Worm (Caenorhabditis elegans) whole organism, L1 larva: ENCODE measurements around the gene K05G3.1.

Source experiments
- C34B4.2 ChIP-seq: sonication (generic microtip); optimal IDR thresholded peaks from 2 replicates; lab custom pipeline; 2017; ENCODE audit warnings: mild to moderate bottlenecking, missing genetic modification characterization, missing compliant biosample characterization
- aha-1 ChIP-seq: fragments of 150-350 bp; optimal IDR thresholded peaks from 2 replicates; lab custom pipeline; 2014; ENCODE audit warnings: missing biosample characterization, missing genetic modification characterization
- alr-1 ChIP-seq: fragments of 200-800 bp; sonication (Bioruptor generic); optimal IDR thresholded peaks from 2 replicates; lab custom pipeline; 2018; ENCODE audit warnings: borderline replicate concordance, mild to moderate bottlenecking, missing genetic modification characterization, missing compliant biosample characterization
- aly-2 ChIP-seq: fragments of 150-350 bp; optimal IDR thresholded peaks from 2 replicates; lab custom pipeline; 2014; ENCODE audit warnings: missing biosample characterization, missing genetic modification characterization
- ceh-8 ChIP-seq: fragments of 200-800 bp; sonication (Bioruptor generic); optimal IDR thresholded peaks from 2 replicates; lab custom pipeline; 2018; ENCODE audit warnings: mild to moderate bottlenecking, missing genetic modification characterization, moderate library complexity, missing compliant biosample characterization
- ceh-90 ChIP-seq: sonication (generic microtip); optimal IDR thresholded peaks from 2 replicates; lab custom pipeline; 2016; ENCODE audit warnings: missing genetic modification characterization, missing compliant biosample characterization
- dsc-1 ChIP-seq: sonication (generic microtip); optimal IDR thresholded peaks from 2 replicates; lab custom pipeline; 2016; ENCODE audit warnings: mild to moderate bottlenecking, missing genetic modification characterization, missing compliant biosample characterization
- efl-1 ChIP-seq, 4 experiments: fragments of 150-350 bp; optimal IDR thresholded peaks in 3 of 4; peaks in 1 of 4; 1 replicate in 1 of 4; 2 replicates in 3 of 4; lab custom pipeline; 2014; ENCODE audit warnings: missing biosample characterization in 2 of 4, missing genetic modification characterization in 2 of 4, missing genetic modification reagents in 2 of 4
- efl-3 ChIP-seq: fragments of 200-800 bp; sonication (Bioruptor generic); optimal IDR thresholded peaks from 2 replicates; lab custom pipeline; 2018; ENCODE audit warnings: mild to moderate bottlenecking, missing genetic modification characterization, missing compliant biosample characterization
- egl-13 ChIP-seq: sonication (generic microtip); optimal IDR thresholded peaks from 2 replicates; lab custom pipeline; 2016; ENCODE audit warnings: missing genotype, missing genetic modification reagents, missing genetic modification characterization, missing compliant biosample characterization
- egl-27 ChIP-seq, 2 experiments: fragments of 150-350 bp in 1 of 2; sonication (generic microtip); optimal IDR thresholded peaks; 3 replicates each; lab custom pipeline; 2017 to 2018; ENCODE audit warnings: missing biosample characterization in 2 of 2, missing genetic modification characterization in 2 of 2, missing genetic modification reagents in 2 of 2
- elt-3 ChIP-seq, 6 experiments: fragments of 150-350 bp in 1 of 6; sonication (generic microtip); optimal IDR thresholded peaks; 2 replicates each; lab custom pipeline; 2017 to 2018; ENCODE audit warnings: missing biosample characterization in 6 of 6, missing genetic modification characterization in 6 of 6, inconsistent platforms in 1 of 6
- ets-5 ChIP-seq: fragments of 200-800 bp; sonication (Bioruptor generic); IDR thresholded peaks from 2 replicates; pipeline ENCODE4 v1.3.6; 2022; ENCODE audit warnings: missing genetic modification characterization, missing compliant biosample characterization
- fkh-10 ChIP-seq: sonication (generic microtip); optimal IDR thresholded peaks from 2 replicates; lab custom pipeline; 2017; ENCODE audit warnings: missing biosample characterization, missing genetic modification reagents, missing genetic modification characterization
- fkh-8 ChIP-seq: sonication (generic microtip); optimal IDR thresholded peaks from 2 replicates; lab custom pipeline; 2016; ENCODE audit warnings: mild to moderate bottlenecking, missing genetic modification characterization, missing compliant biosample characterization
- fos-1 ChIP-seq: fragments of 150-350 bp; optimal IDR thresholded peaks from 2 replicates; lab custom pipeline; 2014; ENCODE audit warnings: missing biosample characterization, missing genetic modification characterization
- hpl-2 ChIP-seq: fragments of 150-350 bp; optimal IDR thresholded peaks from 2 replicates; lab custom pipeline; 2014; ENCODE audit warnings: missing biosample characterization, missing genetic modification reagents, missing genetic modification characterization
- isw-1 ChIP-seq: fragments of 200-800 bp; sonication (Bioruptor generic); IDR thresholded peaks from 2 replicates; pipeline ENCODE4 v1.3.6; 2022; ENCODE audit warnings: missing genetic modification characterization, missing compliant biosample characterization
- lin-14 ChIP-seq: fragments of 200-800 bp; sonication (Bioruptor generic); optimal IDR thresholded peaks from 2 replicates; lab custom pipeline; 2018; ENCODE audit warnings: mild to moderate bottlenecking, missing genetic modification characterization, moderate library complexity, missing compliant biosample characterization
- lin-35 ChIP-seq, 2 experiments: fragments of 150-350 bp; optimal IDR thresholded peaks; 2 replicates each; lab custom pipeline; 2014; ENCODE audit warnings: missing biosample characterization in 2 of 2, missing genetic modification characterization in 2 of 2, missing genetic modification reagents in 2 of 2
- lir-3 ChIP-seq: sonication (generic microtip); optimal IDR thresholded peaks from 2 replicates; lab custom pipeline; 2016; ENCODE audit warnings: mild to moderate bottlenecking, missing genetic modification characterization, moderate library complexity, missing compliant biosample characterization; ENCODE audit not compliant: poor library complexity
- lsy-2 ChIP-seq, 2 experiments: fragments of 150-350 bp; optimal IDR thresholded peaks; 2 replicates each; lab custom pipeline; 2014; ENCODE audit warnings: missing biosample characterization in 2 of 2, missing genetic modification characterization in 2 of 2
- mef-2 ChIP-seq: fragments of 150-350 bp; optimal IDR thresholded peaks from 2 replicates; lab custom pipeline; 2014; ENCODE audit warnings: missing biosample characterization, missing genetic modification characterization
- mep-1 ChIP-seq: fragments of 150-350 bp; optimal IDR thresholded peaks from 2 replicates; lab custom pipeline; 2014; ENCODE audit warnings: missing biosample characterization, missing genetic modification characterization
- nhr-12 ChIP-seq: sonication (generic microtip); optimal IDR thresholded peaks from 2 replicates; lab custom pipeline; 2017; ENCODE audit warnings: missing biosample characterization, missing genetic modification characterization
- nhr-20 ChIP-seq: sonication (generic microtip); optimal IDR thresholded peaks from 2 replicates; lab custom pipeline; 2016; ENCODE audit warnings: mild to moderate bottlenecking, missing genetic modification characterization, missing compliant biosample characterization
- nhr-237 ChIP-seq: fragments of 150-350 bp; optimal IDR thresholded peaks from 2 replicates; lab custom pipeline; 2014; ENCODE audit warnings: missing biosample characterization, missing genetic modification characterization
- nhr-28 ChIP-seq: fragments of 150-350 bp; optimal IDR thresholded peaks from 2 replicates; lab custom pipeline; 2014; ENCODE audit warnings: missing biosample characterization, missing genetic modification characterization
- nhr-47 ChIP-seq: sonication (generic microtip); optimal IDR thresholded peaks from 2 replicates; lab custom pipeline; 2016; ENCODE audit warnings: mild to moderate bottlenecking, missing genetic modification characterization, moderate library complexity, missing compliant biosample characterization
- nhr-76 ChIP-seq: sonication (generic microtip); optimal IDR thresholded peaks from 2 replicates; lab custom pipeline; 2017; ENCODE audit warnings: missing biosample characterization, missing genetic modification characterization
- nhr-77 ChIP-seq: fragments of 150-350 bp; optimal IDR thresholded peaks from 2 replicates; lab custom pipeline; 2014; ENCODE audit warnings: missing biosample characterization, missing genetic modification characterization
- pag-3 ChIP-seq: sonication (generic microtip); optimal IDR thresholded peaks from 2 replicates; lab custom pipeline; 2017; ENCODE audit warnings: missing genetic modification characterization, mild to moderate bottlenecking, missing compliant biosample characterization, antibody characterized with exemption, borderline replicate concordance; ENCODE audit not compliant: insufficient read depth
- pqm-1 ChIP-seq: sonication (generic microtip); optimal IDR thresholded peaks from 3 replicates; lab custom pipeline; 2017; ENCODE audit warnings: missing biosample characterization, missing genetic modification characterization
- skn-1 ChIP-seq: fragments of 150-350 bp; optimal IDR thresholded peaks from 2 replicates; lab custom pipeline; 2014; ENCODE audit warnings: missing biosample characterization, missing genetic modification characterization
- snu-23 ChIP-seq: sonication (generic microtip); optimal IDR thresholded peaks from 2 replicates; lab custom pipeline; 2016; ENCODE audit warnings: missing genetic modification characterization, missing compliant biosample characterization
- sox-4 ChIP-seq: sonication (generic microtip); optimal IDR thresholded peaks from 2 replicates; lab custom pipeline; 2016; ENCODE audit warnings: missing genetic modification characterization, missing compliant biosample characterization
- sptf-1 ChIP-seq: fragments of 150-350 bp; optimal IDR thresholded peaks from 2 replicates; lab custom pipeline; 2014; ENCODE audit warnings: missing biosample characterization, missing genetic modification characterization
- tbx-2 ChIP-seq: sonication (generic microtip); optimal IDR thresholded peaks from 2 replicates; lab custom pipeline; 2016; ENCODE audit warnings: missing genetic modification characterization, missing compliant biosample characterization
- unc-130 ChIP-seq: fragments of 150-350 bp; optimal IDR thresholded peaks from 2 replicates; lab custom pipeline; 2017; ENCODE audit warnings: missing biosample characterization, missing genetic modification characterization, inconsistent platforms
- unc-30 ChIP-seq: sonication (generic microtip); optimal IDR thresholded peaks from 2 replicates; lab custom pipeline; 2017; ENCODE audit warnings: missing biosample characterization, missing genetic modification characterization
- vab-15 ChIP-seq: sonication (generic microtip); optimal IDR thresholded peaks from 2 replicates; lab custom pipeline; 2017; ENCODE audit warnings: missing genotype, mild to moderate bottlenecking, missing genetic modification characterization, missing compliant biosample characterization
- xbp-1 ChIP-seq: sonication (generic microtip); optimal IDR thresholded peaks from 2 replicates; lab custom pipeline; 2016; ENCODE audit warnings: missing genetic modification characterization, missing compliant biosample characterization
- zip-4 ChIP-seq: fragments of 200-800 bp; sonication (Bioruptor generic); optimal IDR thresholded peaks from 2 replicates; lab custom pipeline; 2018; ENCODE audit warnings: mild to moderate bottlenecking, missing genetic modification characterization, moderate library complexity, missing compliant biosample characterization

Gene K05G3.1

DNA sequence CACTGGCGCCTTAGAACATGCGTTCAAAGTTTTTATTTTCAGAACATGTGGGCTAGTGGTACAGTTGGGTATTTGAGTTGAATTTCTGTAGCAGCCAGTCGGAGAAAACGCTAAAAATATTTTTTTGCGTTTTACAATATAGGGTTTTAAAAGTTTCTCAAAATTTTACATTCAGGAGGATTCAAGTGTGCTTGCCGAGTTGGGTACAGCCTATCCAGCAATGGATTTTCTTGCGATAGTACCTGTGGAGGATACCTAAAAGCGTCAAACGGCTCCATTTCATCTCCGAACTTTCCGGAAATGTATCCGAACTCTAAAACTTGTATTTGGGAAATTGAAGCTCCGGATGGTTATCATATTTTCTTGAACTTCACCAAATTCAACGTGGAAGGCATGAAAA is 35.0 kb upstream of the K05G3.1 start:
- TF ChIP-seq snu-23 (GFP tag; lab: Kevin White, UChicago), result no peak
- TF ChIP-seq hpl-2 (GFP tag; lab: Kevin White, UChicago), result no peak
- TF ChIP-seq mef-2 (tag; lab: Kevin White, UChicago), result no peak
- TF ChIP-seq xbp-1 (tag; lab: Kevin White, UChicago), result no peak
- TF ChIP-seq nhr-47 (tag; lab: Kevin White, UChicago), result no peak
- TF ChIP-seq egl-13 (tag; lab: Kevin White, UChicago), result no peak
- no peak for TF ChIP-seq sptf-1
- no peak for TF ChIP-seq aly-2 (tag; lab: Kevin White, UChicago)
- TF ChIP-seq lir-3 (tag; lab: Kevin White, UChicago), result no peak

DNA sequence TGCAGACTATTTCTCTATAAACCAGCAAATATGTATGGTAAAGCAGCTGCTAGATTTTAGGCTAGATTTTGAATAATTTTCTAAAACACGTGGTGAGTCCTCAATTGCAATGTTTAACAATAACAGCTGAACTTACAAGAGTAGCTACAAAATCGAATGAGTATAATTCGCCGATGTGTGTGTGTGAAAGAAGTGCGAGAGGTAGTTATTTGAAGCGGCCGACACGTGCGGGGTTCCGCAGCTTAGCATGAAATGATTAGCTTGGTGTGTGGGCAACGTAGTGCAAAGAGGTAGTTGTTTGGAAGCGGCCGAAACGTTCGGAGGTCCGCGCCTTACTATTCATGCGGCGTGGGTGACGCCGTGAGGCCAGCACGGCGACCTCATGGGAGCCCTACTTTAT is 32.3 kb upstream of the K05G3.1 start:
- TF ChIP-seq unc-130 (tag; lab: Kevin White, UChicago) (no peak), fos-1 (tag; lab: Kevin White, UChicago) (no peak), mep-1 (tag; lab: Kevin White, UChicago) (no peak), nhr-77 (tag; lab: Kevin White, UChicago) (no peak), nhr-12 (no peak), egl-27 (tag; optimal IDR thresholded peaks at IDR 0.05; lab: Kevin White, UChicago) (no peak), nhr-20 (tag; lab: Kevin White, UChicago) (no peak), mef-2 (tag; lab: Kevin White, UChicago) (no peak), elt-3 (tag; optimal IDR thresholded peaks at IDR 0.05; lab: Kevin White, UChicago) (no peak), ceh-90 (tag; lab: Kevin White, UChicago) (no peak), sox-4 (tag; lab: Kevin White, UChicago) (no peak), pqm-1 (no peak), vab-15 (tag; lab: Kevin White, UChicago) (no peak), fkh-8 (tag; lab: Kevin White, UChicago) (no peak), unc-30 (no peak), nhr-237 (tag; lab: Kevin White, UChicago) (no peak), aha-1 (tag; lab: Kevin White, UChicago) (no peak)

- TF ChIP-seq nhr-28 (tag; lab: Kevin White, UChicago) (no peak), egl-27 (tag; optimal IDR thresholded peaks at IDR 0.05; lab: Kevin White, UChicago) (no peak), isw-1 (GFP tag; lab: Robert Waterston, UW) (no peak), fkh-10 (GFP tag; lab: Kevin White, UChicago) (no peak), nhr-76 (tag; lab: Kevin White, UChicago) (no peak), nhr-12 (no peak), C34B4.2 (tag; lab: Kevin White, UChicago) (no peak), efl-3 (no peak)
- TF ChIP-seq, all 84 proteins: peak for 0
Measured at ce11 chrX:16470758-16471157, 30.4 kb upstream of the K05G3.1 start, which contains the start of gene F38E9.1. Gene F38E9.1, plus strand, starts transcription at chrX:16471058.

- TF ChIP-seq alr-1 (no peak), aly-2 (tag; lab: Kevin White, UChicago) (no peak), C34B4.2 (tag; lab: Kevin White, UChicago) (no peak), lin-14 (peak; percentile 55), fkh-10 (GFP tag; lab: Kevin White, UChicago) (peak; percentile 51)
Measured at ce11 chrX:16480232-16480631, 20.9 kb upstream of the K05G3.1 start.

DNA sequence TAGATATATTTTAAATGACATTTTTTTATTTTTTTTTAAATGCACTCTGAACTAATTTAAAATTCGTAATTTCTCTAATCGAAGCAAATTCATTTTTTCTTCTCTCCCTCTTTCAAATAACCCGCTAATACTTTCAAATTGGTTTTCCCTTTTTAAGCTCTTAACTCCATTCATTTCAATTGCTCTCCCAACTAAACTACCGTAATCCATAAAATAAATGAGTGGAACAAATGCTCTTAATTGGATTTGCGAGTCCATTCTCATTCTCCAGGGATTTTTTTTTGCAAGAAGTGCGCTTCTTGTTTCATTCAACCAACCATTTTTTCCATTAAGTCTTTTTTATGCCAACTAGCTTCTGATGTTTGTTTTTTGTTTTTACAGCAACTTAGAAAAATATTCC is 20.1 kb upstream of the K05G3.1 start:
- no peak for TF ChIP-seq efl-3
- TF ChIP-seq lin-14, result peak; percentile 74
- no peak for TF ChIP-seq nhr-76 (tag; lab: Kevin White, UChicago)
- TF ChIP-seq lin-35 (GFP tag; optimal IDR thresholded peaks at IDR 0.05; lab: Kevin White, UChicago), result no peak
- peak; percentile 16 to 64 for TF ChIP-seq lsy-2 (tag; optimal IDR thresholded peaks at IDR 0.05; lab: Kevin White, UChicago)
- no peak for TF ChIP-seq nhr-77 (tag; lab: Kevin White, UChicago)
- no peak for TF ChIP-seq zip-4 (GFP tag; lab: Kevin White, UChicago)
- no peak for TF ChIP-seq pag-3 (tag; lab: Kevin White, UChicago)
- TF ChIP-seq dsc-1 (tag; lab: Kevin White, UChicago), result peak; percentile 48
- no peak for TF ChIP-seq ets-5
- TF ChIP-seq ceh-90 (tag; lab: Kevin White, UChicago), result no peak
- TF ChIP-seq skn-1, result no peak
- peak; percentile 55 for TF ChIP-seq tbx-2 (tag; lab: Kevin White, UChicago)
- TF ChIP-seq ceh-8 (GFP tag; lab: Kevin White, UChicago), result peak; percentile 69
- TF ChIP-seq efl-1 (optimal IDR thresholded peaks at IDR 0.05; lab: Kevin White, UChicago), result no peak
- no peak for TF ChIP-seq efl-1 (GFP tag; optimal IDR thresholded peaks at IDR 0.05 in 1 of 2; lab: Kevin White, UChicago)
